ENCODE assay signal across 1 fruit fly cellular context in genomic region chrX:6793390-6793789, dm6.
TF ChIP-seq lines count a peak whose summit lies in the region.

No protein-coding gene starts in this region.

TF ChIP-seq in whole organism, embryonic, 481 proteins besides CTCF, POLR2A, EP300 and RAD21 (continued from another document and continues in another):
- TF ChIP-seq mirr (GFP tag; optimal IDR thresholded peaks at IDR 0.05; lab: Kevin White, UChicago): no peak
- TF ChIP-seq CG17361 (GFP tag; IDR thresholded peaks at IDR 0.05; lab: Robert Waterston, UW): 0 out of 3 replicates have a peak, but pooled peaks have one; percentile 44
- TF ChIP-seq kay (GFP tag; optimal IDR thresholded peaks at IDR 0.05; lab: Kevin White, UChicago): no peak
- TF ChIP-seq da (GFP tag; optimal IDR thresholded peaks at IDR 0.05; lab: Kevin White, UChicago): peak; percentile 30
- no peak for TF ChIP-seq Dip2 (GFP tag; IDR thresholded peaks at IDR 0.05; lab: Robert Waterston, UW)
- TF ChIP-seq eyg (GFP tag; optimal IDR thresholded peaks at IDR 0.05; lab: Kevin White, UChicago): peak; percentile 55
- TF ChIP-seq sim (GFP tag; IDR thresholded peaks at IDR 0.05; lab: Robert Waterston, UW): no peak
- no peak for TF ChIP-seq pan (optimal IDR thresholded peaks at IDR 0.05; lab: Kevin White, UChicago)
- TF ChIP-seq pan (GFP tag; optimal IDR thresholded peaks at IDR 0.05 in 1 of 2, IDR thresholded peaks at IDR 0.05 in 1 of 2): peak in 1 of 2 experiments; percentile 84
- TF ChIP-seq D19B (GFP tag; optimal IDR thresholded peaks at IDR 0.05; lab: Kevin White, UChicago): peak; percentile 22
- TF ChIP-seq dysf (GFP tag; IDR thresholded peaks at IDR 0.05; lab: Robert Waterston, UW): peak; percentile 85
- no peak for TF ChIP-seq pfk (GFP tag; optimal IDR thresholded peaks at IDR 0.05; lab: Kevin White, UChicago)
- peak; percentile 21 for TF ChIP-seq CG10979 (tag; optimal IDR thresholded peaks at IDR 0.05; lab: Kevin White, UChicago)
- peak; percentile 91 for TF ChIP-seq Rfx (GFP tag; IDR thresholded peaks at IDR 0.05; lab: Robert Waterston, UW)
- peak; percentile 54 for TF ChIP-seq BtbVII (GFP tag; optimal IDR thresholded peaks at IDR 0.05; lab: Kevin White, UChicago)
- no peak for TF ChIP-seq CG8290 (GFP tag; optimal IDR thresholded peaks at IDR 0.05; lab: Kevin White, UChicago)
- TF ChIP-seq CG8290 (tag; optimal IDR thresholded peaks at IDR 0.05; lab: Kevin White, UChicago): peak in 1 of 2 experiments; percentile 92
- TF ChIP-seq CG31388 (GFP tag; optimal IDR thresholded peaks at IDR 0.05; lab: Kevin White, UChicago): no peak
- peak; percentile 60 for TF ChIP-seq HmgZ (tag; optimal IDR thresholded peaks at IDR 0.05; lab: Kevin White, UChicago)
- peak; percentile 57; the same call in 1 of the 2 replicates for TF ChIP-seq dimm (GFP tag; IDR thresholded peaks at IDR 0.05; lab: Robert Waterston, UW)
- TF ChIP-seq CG10565 (GFP tag; optimal IDR thresholded peaks at IDR 0.05; lab: Kevin White, UChicago): no peak
- TF ChIP-seq tna (GFP tag; IDR thresholded peaks at IDR 0.05; lab: Robert Waterston, UW; ENCODE audit: partially characterized antibody): no peak
- peak; percentile 68 for TF ChIP-seq seq (GFP tag; IDR thresholded peaks at IDR 0.05; lab: Robert Waterston, UW)
- TF ChIP-seq CG9215 (GFP tag; IDR thresholded peaks at IDR 0.05; lab: Robert Waterston, UW): peak; percentile 68
- TF ChIP-seq Lhr (GFP tag; optimal IDR thresholded peaks at IDR 0.05; lab: Kevin White, UChicago): no peak
- TF ChIP-seq ewg (GFP tag; optimal IDR thresholded peaks at IDR 0.05; lab: Kevin White, UChicago): peak; percentile 17
- TF ChIP-seq Fer3 (tag; optimal IDR thresholded peaks at IDR 0.05; lab: Kevin White, UChicago): peak; percentile 82
- TF ChIP-seq Hr3 (GFP tag; optimal IDR thresholded peaks at IDR 0.05; lab: Kevin White, UChicago): peak; percentile 49
- no peak for TF ChIP-seq crp (GFP tag; optimal IDR thresholded peaks at IDR 0.05; lab: Kevin White, UChicago)
- TF ChIP-seq ERR (GFP tag; optimal IDR thresholded peaks at IDR 0.05; lab: Kevin White, UChicago): peak; percentile 57
- TF ChIP-seq NFAT (GFP tag; IDR thresholded peaks at IDR 0.05; lab: Robert Waterston, UW): peak; percentile 88
- TF ChIP-seq H2.0 (GFP tag; IDR thresholded peaks at IDR 0.05; lab: Robert Waterston, UW): peak; percentile 78
- peak; percentile 65 for TF ChIP-seq toy (GFP tag; IDR thresholded peaks at IDR 0.05; lab: Robert Waterston, UW)
- TF ChIP-seq CG15696 (tag; optimal IDR thresholded peaks at IDR 0.05; lab: Kevin White, UChicago): no peak
- TF ChIP-seq Blimp-1 (GFP tag; optimal IDR thresholded peaks at IDR 0.05; lab: Kevin White, UChicago): peak; percentile 50
- TF ChIP-seq trem (tag; optimal IDR thresholded peaks at IDR 0.05; lab: Kevin White, UChicago): no peak
- TF ChIP-seq CG4820 (GFP tag; optimal IDR thresholded peaks at IDR 0.05; lab: Kevin White, UChicago): peak; percentile 46
- TF ChIP-seq Adf1 (GFP tag; IDR thresholded peaks at IDR 0.05; lab: Robert Waterston, UW): peak; percentile 36; the same call in 1 of the 2 replicates
- TF ChIP-seq grn (GFP tag; optimal IDR thresholded peaks at IDR 0.05; lab: Kevin White, UChicago): peak; percentile 67
- TF ChIP-seq CG8765 (GFP tag; IDR thresholded peaks at IDR 0.05; lab: Robert Waterston, UW): 0 out of 2 replicates have a peak, but pooled peaks have one; percentile 24
- no peak for TF ChIP-seq pzg (GFP tag; optimal IDR thresholded peaks at IDR 0.05; lab: Kevin White, UChicago)
- TF ChIP-seq amos (GFP tag; IDR thresholded peaks at IDR 0.05; lab: Robert Waterston, UW; ENCODE audit: partially characterized antibody): no peak
- TF ChIP-seq CG4707 (GFP tag; optimal IDR thresholded peaks at IDR 0.05; lab: Kevin White, UChicago): peak; percentile 23
- peak; percentile 44 for TF ChIP-seq Dad (GFP tag; optimal IDR thresholded peaks at IDR 0.05; lab: Kevin White, UChicago)
- peak; percentile 37 for TF ChIP-seq en (GFP tag; optimal IDR thresholded peaks at IDR 0.05; lab: Kevin White, UChicago)
- TF ChIP-seq jigr1 (GFP tag; IDR thresholded peaks at IDR 0.05; lab: Robert Waterston, UW): peak; percentile 60; the same call in 2 of the 3 replicates
- peak; percentile 42 for TF ChIP-seq CG18764 (GFP tag; optimal IDR thresholded peaks at IDR 0.05; lab: Kevin White, UChicago)
- TF ChIP-seq Taf1 (GFP tag; IDR thresholded peaks at IDR 0.05; lab: Robert Waterston, UW): peak; percentile 63; the same call in 1 of the 2 replicates
- TF ChIP-seq Poxn (GFP tag; IDR thresholded peaks at IDR 0.05; lab: Robert Waterston, UW): no peak
- TF ChIP-seq NC2β (GFP tag; optimal IDR thresholded peaks at IDR 0.05; lab: Kevin White, UChicago): peak; percentile 52
- TF ChIP-seq CG12659 (GFP tag; optimal IDR thresholded peaks at IDR 0.05; lab: Kevin White, UChicago): peak; percentile 64
- peak; percentile 83 for TF ChIP-seq al (GFP tag; IDR thresholded peaks at IDR 0.05; lab: Robert Waterston, UW)
- peak; percentile 68 for TF ChIP-seq CG17385 (GFP tag; optimal IDR thresholded peaks at IDR 0.05; lab: Kevin White, UChicago)
- no peak for TF ChIP-seq CG10462 (GFP tag; optimal IDR thresholded peaks at IDR 0.05; lab: Kevin White, UChicago)
- peak; percentile 80 for TF ChIP-seq gem (tag; optimal IDR thresholded peaks at IDR 0.05; lab: Kevin White, UChicago)
- TF ChIP-seq bbx (GFP tag; IDR thresholded peaks at IDR 0.05; lab: Robert Waterston, UW; ENCODE audit: partially characterized antibody): no peak
- TF ChIP-seq tap (tag; optimal IDR thresholded peaks at IDR 0.05; lab: Kevin White, UChicago): peak; percentile 60
- TF ChIP-seq shn (GFP tag; optimal IDR thresholded peaks at IDR 0.05; lab: Kevin White, UChicago): peak; percentile 56
- TF ChIP-seq aop (GFP tag; IDR thresholded peaks at IDR 0.05; lab: Robert Waterston, UW): peak; percentile 49; the same call in 1 of the 2 replicates
- TF ChIP-seq CG7745 (tag; optimal IDR thresholded peaks at IDR 0.05; lab: Kevin White, UChicago): no peak
- TF ChIP-seq dpn (GFP tag; optimal IDR thresholded peaks at IDR 0.05; lab: Kevin White, UChicago): peak; percentile 79 to 80
- TF ChIP-seq dm (GFP tag; optimal IDR thresholded peaks at IDR 0.05; lab: Kevin White, UChicago): peak; percentile 24
- TF ChIP-seq CG1233 (GFP tag; optimal IDR thresholded peaks at IDR 0.05; lab: Kevin White, UChicago): peak; percentile 42
- TF ChIP-seq az2 (GFP tag; optimal IDR thresholded peaks at IDR 0.05; lab: Kevin White, UChicago): peak; percentile 57
- TF ChIP-seq Lim3 (GFP tag; IDR thresholded peaks at IDR 0.05; lab: Robert Waterston, UW): peak; percentile 47; the same call in 1 of the 2 replicates
- TF ChIP-seq CG30403 (GFP tag; optimal IDR thresholded peaks at IDR 0.05; lab: Kevin White, UChicago): peak; percentile 75
- TF ChIP-seq ham (GFP tag; IDR thresholded peaks at IDR 0.05; lab: Robert Waterston, UW): no peak
- TF ChIP-seq CG18476 (GFP tag; optimal IDR thresholded peaks at IDR 0.05; lab: Kevin White, UChicago): peak; percentile 3
- TF ChIP-seq tin (GFP tag; optimal IDR thresholded peaks at IDR 0.05; lab: Kevin White, UChicago): peak; percentile 73
- peak; percentile 62 for TF ChIP-seq ATbp (GFP tag; optimal IDR thresholded peaks at IDR 0.05; lab: Kevin White, UChicago)
- TF ChIP-seq sens (GFP tag; lab: Kevin White, UChicago): peak; percentile 86
- peak; percentile 28 for TF ChIP-seq CG6654 (GFP tag; optimal IDR thresholded peaks at IDR 0.05; lab: Kevin White, UChicago)
- TF ChIP-seq grau (tag; optimal IDR thresholded peaks at IDR 0.05; lab: Kevin White, UChicago): peak; percentile 1
- TF ChIP-seq CG18599 (GFP tag; optimal IDR thresholded peaks at IDR 0.05; lab: Kevin White, UChicago): peak; percentile 76
- TF ChIP-seq C15 (GFP tag; IDR thresholded peaks at IDR 0.05; lab: Robert Waterston, UW): peak; percentile 38; the same call in 1 of the 3 replicates
- TF ChIP-seq CG12155 (GFP tag; optimal IDR thresholded peaks at IDR 0.05; lab: Kevin White, UChicago): peak; percentile 75
- TF ChIP-seq Antp (GFP tag; optimal IDR thresholded peaks at IDR 0.05; lab: Kevin White, UChicago): peak; percentile 69
- peak; percentile 14 for TF ChIP-seq exex (tag; optimal IDR thresholded peaks at IDR 0.05; lab: Kevin White, UChicago)
- TF ChIP-seq gcm (GFP tag; optimal IDR thresholded peaks at IDR 0.05; lab: Kevin White, UChicago): peak; percentile 32
- no peak for TF ChIP-seq CG34376 (GFP tag; optimal IDR thresholded peaks at IDR 0.05; lab: Kevin White, UChicago)
- peak; percentile 10; the same call in 1 of the 2 replicates for TF ChIP-seq danr (GFP tag; IDR thresholded peaks at IDR 0.05; lab: Robert Waterston, UW)
- TF ChIP-seq klu (GFP tag; IDR thresholded peaks at IDR 0.05; lab: Robert Waterston, UW): peak; percentile 62
- TF ChIP-seq CG7372 (GFP tag; IDR thresholded peaks at IDR 0.05; lab: Robert Waterston, UW): peak; percentile 77
- TF ChIP-seq gsb (GFP tag; IDR thresholded peaks at IDR 0.05; lab: Robert Waterston, UW): peak; percentile 66; the same call in 1 of the 2 replicates
- TF ChIP-seq wek (GFP tag; optimal IDR thresholded peaks at IDR 0.05; lab: Kevin White, UChicago): peak; percentile 46
- no peak for TF ChIP-seq nerfin-2 (GFP tag; IDR thresholded peaks at IDR 0.05; lab: Robert Waterston, UW; ENCODE audit: partially characterized antibody)
- peak; percentile 65 for TF ChIP-seq Oli (tag; optimal IDR thresholded peaks at IDR 0.05; lab: Kevin White, UChicago)
- TF ChIP-seq CG17186 (GFP tag; optimal IDR thresholded peaks at IDR 0.05; lab: Kevin White, UChicago): no peak
- peak; percentile 42 for TF ChIP-seq tx (GFP tag; optimal IDR thresholded peaks at IDR 0.05; lab: Kevin White, UChicago)
- 0 out of 2 replicates have a peak, but pooled peaks have one; percentile 8 for TF ChIP-seq CG5953 (GFP tag; IDR thresholded peaks at IDR 0.05; lab: Robert Waterston, UW)
- peak; percentile 71 for TF ChIP-seq Hmr (GFP tag; optimal IDR thresholded peaks at IDR 0.05; lab: Kevin White, UChicago)
- peak; percentile 67 for TF ChIP-seq esg (GFP tag; conservative IDR thresholded peaks at IDR 0.05; lab: Robert Waterston, UW)
- TF ChIP-seq tll (GFP tag; optimal IDR thresholded peaks at IDR 0.05; lab: Kevin White, UChicago): no peak
- peak; percentile 54 for TF ChIP-seq nmo (GFP tag; optimal IDR thresholded peaks at IDR 0.05; lab: Kevin White, UChicago)
- peak; percentile 48 to 74 for TF ChIP-seq chif (GFP tag; optimal IDR thresholded peaks at IDR 0.05; lab: Kevin White, UChicago)
- TF ChIP-seq CG9932 (GFP tag; IDR thresholded peaks at IDR 0.05; lab: Robert Waterston, UW): peak; percentile 87
- peak; percentile 86 for TF ChIP-seq CG11456 (GFP tag; IDR thresholded peaks at IDR 0.05; lab: Robert Waterston, UW)
- no peak for TF ChIP-seq Lpt (GFP tag; optimal IDR thresholded peaks at IDR 0.05; lab: Kevin White, UChicago)
- peak; percentile 78 for TF ChIP-seq lab (GFP tag; optimal IDR thresholded peaks at IDR 0.05; lab: Kevin White, UChicago)
- peak; percentile 58 for TF ChIP-seq Abd-B (GFP tag; optimal IDR thresholded peaks at IDR 0.05; lab: Kevin White, UChicago)
- no peak for TF ChIP-seq Doc2 (GFP tag; IDR thresholded peaks at IDR 0.05; lab: Robert Waterston, UW)
- TF ChIP-seq CG9876 (GFP tag; optimal IDR thresholded peaks at IDR 0.05; lab: Kevin White, UChicago): peak; percentile 47
- no peak for TF ChIP-seq crol (GFP tag; IDR thresholded peaks at IDR 0.05; lab: Robert Waterston, UW)
- peak; percentile 17 for TF ChIP-seq ab (GFP tag; optimal IDR thresholded peaks at IDR 0.05; lab: Kevin White, UChicago)
- no peak for TF ChIP-seq pita (GFP tag; optimal IDR thresholded peaks at IDR 0.05; lab: Kevin White, UChicago)
- TF ChIP-seq nerfin-1 (tag; optimal IDR thresholded peaks at IDR 0.05; lab: Kevin White, UChicago): peak; percentile 42
- no peak for TF ChIP-seq CG6765 (GFP tag; optimal IDR thresholded peaks at IDR 0.05; lab: Kevin White, UChicago)
- TF ChIP-seq CG10321 (GFP tag; IDR thresholded peaks at IDR 0.05; lab: Robert Waterston, UW): no peak
- peak; percentile 39 for TF ChIP-seq Max (GFP tag; optimal IDR thresholded peaks at IDR 0.05; lab: Kevin White, UChicago)
- no peak for TF ChIP-seq nom (GFP tag; optimal IDR thresholded peaks at IDR 0.05; lab: Kevin White, UChicago)
- no peak for TF ChIP-seq Sin3A (optimal IDR thresholded peaks at IDR 0.05; lab: Kevin White, UChicago)
- peak; percentile 67 for TF ChIP-seq ap (GFP tag; IDR thresholded peaks at IDR 0.05; lab: Robert Waterston, UW)
- TF ChIP-seq Usf (GFP tag; optimal IDR thresholded peaks at IDR 0.05; lab: Kevin White, UChicago): peak; percentile 29
- peak; percentile 67 for TF ChIP-seq CG13296 (GFP tag; optimal IDR thresholded peaks at IDR 0.05; lab: Kevin White, UChicago)
- TF ChIP-seq tio (GFP tag; optimal IDR thresholded peaks at IDR 0.05; lab: Kevin White, UChicago): peak; percentile 26
- 0 out of 2 replicates have a peak, but pooled peaks have one; percentile 22 for TF ChIP-seq cas (GFP tag; IDR thresholded peaks at IDR 0.05; lab: Robert Waterston, UW)
- no peak for TF ChIP-seq B-H2 (GFP tag; optimal IDR thresholded peaks at IDR 0.05; lab: Kevin White, UChicago)
- peak; percentile 33 for TF ChIP-seq Fer2 (tag; optimal IDR thresholded peaks at IDR 0.05; lab: Kevin White, UChicago)
- TF ChIP-seq Sry-β (GFP tag; optimal IDR thresholded peaks at IDR 0.05; lab: Kevin White, UChicago): no peak
- peak; percentile 42 for TF ChIP-seq CG1792 (GFP tag; optimal IDR thresholded peaks at IDR 0.05; lab: Kevin White, UChicago)
- TF ChIP-seq CG33557 (GFP tag; optimal IDR thresholded peaks at IDR 0.05; lab: Kevin White, UChicago): no peak
- TF ChIP-seq CG2712 (tag; optimal IDR thresholded peaks at IDR 0.05; lab: Kevin White, UChicago): peak; percentile 37
- TF ChIP-seq NC2α (GFP tag; optimal IDR thresholded peaks at IDR 0.05; lab: Kevin White, UChicago): peak; percentile 4
- TF ChIP-seq CG2129 (GFP tag; IDR thresholded peaks at IDR 0.05; lab: Robert Waterston, UW; ENCODE audit: partially characterized antibody): no peak
- peak; percentile 49 for TF ChIP-seq kah (GFP tag; optimal IDR thresholded peaks at IDR 0.05; lab: Kevin White, UChicago)
- peak; percentile 56 for TF ChIP-seq CHES-1-like (GFP tag; optimal IDR thresholded peaks at IDR 0.05; lab: Kevin White, UChicago)
- peak; percentile 40; the same call in 1 of the 2 replicates for TF ChIP-seq CkIIα-i1 (GFP tag; IDR thresholded peaks at IDR 0.05; lab: Robert Waterston, UW)
- TF ChIP-seq Drgx (GFP tag; IDR thresholded peaks at IDR 0.05; lab: Robert Waterston, UW): peak; percentile 90
- 0 out of 3 replicates have a peak, but pooled peaks have one; percentile 33 for TF ChIP-seq sr (GFP tag; IDR thresholded peaks at IDR 0.05; lab: Robert Waterston, UW)
- peak; percentile 61 for TF ChIP-seq CG17612 (GFP tag; IDR thresholded peaks at IDR 0.05; lab: Robert Waterston, UW)
- peak; percentile 75 for TF ChIP-seq mam (GFP tag; optimal IDR thresholded peaks at IDR 0.05; lab: Kevin White, UChicago)
